Worm (Caenorhabditis elegans): ENCODE measurements around the gene cyk-4.

ce11 chrIII:13735008-13735407 is 36.0 kb downstream of the cyk-4 start, which contains the start of gene W06F12.3:
- TF ChIP-seq flt-1 (GFP tag; IDR thresholded peaks at IDR 0.05), result no peak
- TF ChIP-seq hnd-1 (tag; optimal IDR thresholded peaks at IDR 0.05), result no peak
